Worm (Caenorhabditis elegans) whole organism, L4 larva: ENCODE measurements around the gene npp-18.

ENCODE experiments used
- D1046.2 ChIP-seq: fragments of 200-800 bp; sonication (Bioruptor generic); IDR thresholded peaks from 2 replicates; pipeline ENCODE4 v1.3.6; 2022; ENCODE audit warnings: missing genetic modification characterization, missing compliant biosample characterization
- F49E8.2 ChIP-seq: sonication (generic microtip); optimal IDR thresholded peaks from 2 replicates; lab custom pipeline; 2016; ENCODE audit warnings: missing compliant biosample characterization, mild to moderate bottlenecking, missing genetic modification characterization, borderline replicate concordance
- T26A8.4 ChIP-seq: fragments of 200-800 bp; sonication (Bioruptor generic); IDR thresholded peaks from 2 replicates; pipeline ENCODE4 v1.3.6; 2022; ENCODE audit warnings: missing genetic modification characterization, missing compliant biosample characterization
- Y75B8A.6 ChIP-seq: fragments of 200-800 bp; sonication (Bioruptor generic); IDR thresholded peaks from 2 replicates; pipeline ENCODE4 v1.3.6; 2022; ENCODE audit warnings: missing genetic modification reagents, missing genetic modification characterization, missing compliant biosample characterization
- aha-1 ChIP-seq: fragments of 150-350 bp; peaks from one replicate; lab custom pipeline; 2014; ENCODE audit warnings: missing biosample characterization, missing genetic modification characterization
- arid-1 ChIP-seq: fragments of 200-800 bp; sonication (Bioruptor generic); conservative IDR thresholded peaks from 2 replicates; pipeline ENCODE4 v1.3.6; 2022; ENCODE audit warnings: missing genetic modification reagents, missing genetic modification characterization, missing compliant biosample characterization
- ceh-62 ChIP-seq: sonication (generic microtip); optimal IDR thresholded peaks from 2 replicates; lab custom pipeline; 2017; ENCODE audit warnings: missing biosample characterization, missing genetic modification characterization
- dpl-1 ChIP-seq: fragments of 150-350 bp; optimal IDR thresholded peaks from 2 replicates; lab custom pipeline; 2014; ENCODE audit warnings: missing biosample characterization, missing genetic modification reagents, missing genetic modification characterization
- hif-1 ChIP-seq, 2 experiments: sonication (generic microtip); optimal IDR thresholded peaks; 2 replicates each; lab custom pipeline; 2016 to 2017; ENCODE audit warnings: missing compliant biosample characterization in 2 of 2, missing genetic modification characterization in 2 of 2, missing genetic modification reagents in 2 of 2, missing genotype in 2 of 2, mild to moderate bottlenecking in 1 of 2
- hmg-1.1 ChIP-seq: fragments of 200-800 bp; sonication (Bioruptor generic); IDR thresholded peaks from 2 replicates; pipeline ENCODE4 v1.3.6; 2022; ENCODE audit warnings: missing genetic modification reagents, missing genetic modification characterization, missing compliant biosample characterization
- lim-7 ChIP-seq: fragments of 200-800 bp; sonication (Bioruptor generic); IDR thresholded peaks from 2 replicates; pipeline ENCODE4 v1.3.6; 2022; ENCODE audit warnings: missing genetic modification characterization, missing compliant biosample characterization
- lin-1 ChIP-seq: fragments of 200-800 bp; sonication (Bioruptor generic); IDR thresholded peaks from 2 replicates; pipeline ENCODE4 v1.3.6; 2022; ENCODE audit warnings: missing genetic modification reagents, missing genetic modification characterization, missing compliant biosample characterization
- lin-38 ChIP-seq: fragments of 200-800 bp; sonication (Bioruptor generic); IDR thresholded peaks from 2 replicates; pipeline ENCODE4 v1.3.6; 2022; ENCODE audit warnings: missing genetic modification reagents, missing genetic modification characterization, missing compliant biosample characterization
- lsy-2 ChIP-seq, 2 experiments: fragments of 150-350 bp in 1 of 2; sonication (generic microtip) in 1 of 2; optimal IDR thresholded peaks; 2 replicates each; lab custom pipeline; 2014 to 2017; ENCODE audit warnings: missing biosample characterization in 2 of 2, missing genetic modification characterization in 2 of 2
- madf-9 ChIP-seq: fragments of 200-800 bp; sonication (Bioruptor generic); conservative IDR thresholded peaks from 2 replicates; pipeline ENCODE4 v1.3.6; 2022; ENCODE audit warnings: missing genetic modification reagents, missing genetic modification characterization, missing compliant biosample characterization
- mdt-29 ChIP-seq: fragments of 200-800 bp; sonication (Bioruptor generic); IDR thresholded peaks from 2 replicates; pipeline ENCODE4 v1.3.6; 2022; ENCODE audit warnings: missing genetic modification reagents, missing genetic modification characterization, missing compliant biosample characterization
- nhr-237 ChIP-seq: sonication (generic microtip); optimal IDR thresholded peaks from 2 replicates; lab custom pipeline; 2017; ENCODE audit warnings: missing biosample characterization, missing genetic modification characterization
- nhr-41 ChIP-seq: fragments of 200-800 bp; sonication (Bioruptor generic); IDR thresholded peaks from 2 replicates; pipeline ENCODE4 v1.3.6; 2022; ENCODE audit warnings: missing genetic modification reagents, missing genetic modification characterization, missing compliant biosample characterization
- nhr-42 ChIP-seq: fragments of 200-800 bp; sonication (Bioruptor generic); IDR thresholded peaks from 2 replicates; pipeline ENCODE4 v1.3.6; 2022; ENCODE audit warnings: missing genetic modification characterization, missing compliant biosample characterization
- nhr-6 ChIP-seq: fragments of 150-350 bp; optimal IDR thresholded peaks from 2 replicates; lab custom pipeline; 2014; ENCODE audit warnings: missing biosample characterization, missing genetic modification characterization
- nhr-76 ChIP-seq: fragments of 150-350 bp; optimal IDR thresholded peaks from 2 replicates; lab custom pipeline; 2014; ENCODE audit warnings: missing biosample characterization, missing genetic modification characterization
- sdz-12 ChIP-seq: fragments of 200-800 bp; sonication (Bioruptor generic); optimal IDR thresholded peaks from 2 replicates; lab custom pipeline; 2018; ENCODE audit warnings: mild to moderate bottlenecking, missing genetic modification characterization, missing compliant biosample characterization
- skn-1 ChIP-seq: fragments of 150-350 bp; optimal IDR thresholded peaks from 2 replicates; lab custom pipeline; 2014; ENCODE audit warnings: missing biosample characterization, missing genetic modification characterization
- snpc-1.2 ChIP-seq: fragments of 200-800 bp; sonication (Bioruptor generic); IDR thresholded peaks from 2 replicates; pipeline ENCODE4 v1.3.6; 2022; ENCODE audit warnings: missing genetic modification reagents, missing genetic modification characterization, missing compliant biosample characterization
- tra-1 ChIP-seq: fragments of 200-800 bp; sonication (Bioruptor generic); IDR thresholded peaks from 2 replicates; pipeline ENCODE4 v1.3.6; 2022; ENCODE audit warnings: missing genetic modification reagents, missing genetic modification characterization, missing compliant biosample characterization
- unc-62 ChIP-seq, 3 experiments: fragments of 150-350 bp in 1 of 3; sonication (generic microtip); optimal IDR thresholded peaks in 2 of 3; peaks in 1 of 3; 1 replicate in 1 of 3; 2 replicates in 2 of 3; lab custom pipeline; 2014 to 2017; ENCODE audit warnings: missing biosample characterization in 3 of 3, missing genetic modification characterization in 3 of 3, missing genetic modification reagents in 3 of 3, missing genotype in 1 of 3
- zfp-2 ChIP-seq: sonication (generic microtip); optimal IDR thresholded peaks from 2 replicates; lab custom pipeline; 2016; ENCODE audit warnings: mild to moderate bottlenecking, missing genetic modification characterization, missing compliant biosample characterization

npp-18 gene

ce11 chrIII:13333754-13334153, 37.1 kb downstream of the npp-18 start, which contains the start of gene sdz-20:
TSS of gene sdz-20 (plus strand) at chrIII:13334054.
- no peak for TF ChIP-seq F49E8.2 (tag; lab: Kevin White, UChicago)
- no peak for TF ChIP-seq lim-7 (GFP tag; lab: Robert Waterston, UW)
- no peak for TF ChIP-seq skn-1 (tag; lab: Kevin White, UChicago)
- no peak for TF ChIP-seq lin-1 (GFP tag; lab: Robert Waterston, UW)
- TF ChIP-seq zfp-2 (tag; lab: Kevin White, UChicago), result no peak
- no peak for TF ChIP-seq T26A8.4 (GFP tag; lab: Robert Waterston, UW)
- no peak for TF ChIP-seq arid-1 (GFP tag; lab: Robert Waterston, UW)
- no peak for TF ChIP-seq ceh-62 (tag; lab: Kevin White, UChicago)
- no peak for TF ChIP-seq nhr-76 (tag; lab: Kevin White, UChicago)
- no peak for TF ChIP-seq madf-9 (GFP tag; lab: Robert Waterston, UW)

ce11 chrIII:13339672-13340071, 43.0 kb downstream of the npp-18 start, which contains the start of gene F53A2.3:
TSS of gene F53A2.3 (minus strand) at chrIII:13339772.
- no peak for TF ChIP-seq nhr-6 (tag; lab: Kevin White, UChicago)
- no peak for TF ChIP-seq tra-1 (GFP tag; lab: Robert Waterston, UW)
- TF ChIP-seq arid-1 (GFP tag; lab: Robert Waterston, UW), result no peak
- no peak for TF ChIP-seq nhr-237 (tag; lab: Kevin White, UChicago)
- TF ChIP-seq, all 104 proteins: peak for 0

ce11 chrIII:13340504-13341274, 44.0 kb downstream of the npp-18 start:
- TF ChIP-seq aha-1 (tag; lab: Kevin White, UChicago) (peak; percentile 52), hif-1 (tag; optimal IDR thresholded peaks at IDR 0.05; lab: Kevin White, UChicago) (no peak), dpl-1 (peak; percentile 72), mdt-29 (GFP tag; lab: Robert Waterston, UW) (no peak), lsy-2 (tag; optimal IDR thresholded peaks at IDR 0.05; lab: Kevin White, UChicago) (peak in 1 of 2 experiments; percentile 55), sdz-12 (GFP tag; lab: Kevin White, UChicago) (no peak)

- TF ChIP-seq lin-38 (no peak), hmg-1.1 (GFP tag; lab: Robert Waterston, UW) (no peak)
Measured at ce11 chrIII:13341275-13341626, 44.6 kb downstream of the npp-18 start, which contains the start of gene nud-1. TSS of gene nud-1 (plus strand) at chrIII:13341527.

- TF ChIP-seq D1046.2 (GFP tag; lab: Robert Waterston, UW) (no peak), unc-62 (GFP tag; optimal IDR thresholded peaks at IDR 0.05 in 1 of 2; lab: Kevin White, UChicago) (peak in 1 of 2 experiments; percentile 93), unc-62 (tag; optimal IDR thresholded peaks at IDR 0.05; lab: Kevin White, UChicago) (no peak)
Measured at ce11 chrIII:13342079-13342734, 45.6 kb downstream of the npp-18 start, which contains the start of gene dro-1. TSS of gene dro-1 (plus strand) at chrIII:13342684.

- TF ChIP-seq mdt-29 (GFP tag; lab: Robert Waterston, UW) (no peak), nhr-42 (GFP tag; lab: Robert Waterston, UW) (no peak), aha-1 (tag; lab: Kevin White, UChicago) (no peak), Y75B8A.6 (GFP tag; lab: Robert Waterston, UW) (no peak), T26A8.4 (GFP tag; lab: Robert Waterston, UW) (no peak), snpc-1.2 (GFP tag; lab: Robert Waterston, UW) (no peak), nhr-41 (GFP tag; lab: Robert Waterston, UW) (no peak)
Measured at ce11 chrIII:13343117-13343516, 46.5 kb downstream of the npp-18 start, which contains the start of gene ife-1. TSS of gene ife-1 (plus strand) at chrIII:13343417.
